Fruit fly (Drosophila melanogaster): ENCODE data around the gene CG9588.

Gene CG9588

dm6 chr3R:13700192-13700591 lies 23.7 kb upstream of the CG9588 start, which contains the start of gene ninaB:
TSS of gene ninaB (plus strand) at chr3R:13700565.
- no peak for TF ChIP-seq cnc (optimal IDR thresholded peaks at IDR 0.05)
- peak; percentile 63 for TF ChIP-seq CG12768 (GFP tag; optimal IDR thresholded peaks at IDR 0.05)
- TF ChIP-seq tj (GFP tag; optimal IDR thresholded peaks at IDR 0.05): no peak

dm6 chr3R:13699350-13699749 lies 22.9 kb upstream of the CG9588 start:
- TF ChIP-seq tj (GFP tag; optimal IDR thresholded peaks at IDR 0.05) (peak; percentile 9), bab1 (GFP tag; optimal IDR thresholded peaks at IDR 0.05) (peak; percentile 39), kay (GFP tag; ENCODE audit: borderline replicate concordance) (no peak)

dm6 chr3R:13693753-13694152 lies 17.3 kb upstream of the CG9588 start, which contains the start of gene CG14367:
TSS of gene CG14367 (plus strand) at chr3R:13694053.
- TF ChIP-seq ovo (GFP tag; optimal IDR thresholded peaks at IDR 0.05) (no peak), Clk (GFP tag; optimal IDR thresholded peaks at IDR 0.05) (no peak), CG33017 (tag; optimal IDR thresholded peaks at IDR 0.05) (no peak), cic (GFP tag; optimal IDR thresholded peaks at IDR 0.05) (no peak), Hr96 (GFP tag; optimal IDR thresholded peaks at IDR 0.05) (no peak), Mnt (GFP tag; optimal IDR thresholded peaks at IDR 0.05) (no peak), CG14711 (tag; optimal IDR thresholded peaks at IDR 0.05) (no peak), cnc (optimal IDR thresholded peaks at IDR 0.05) (no peak), tj (GFP tag; optimal IDR thresholded peaks at IDR 0.05) (no peak), kay (GFP tag; ENCODE audit: borderline replicate concordance) (no peak), CG11617 (GFP tag; optimal IDR thresholded peaks at IDR 0.05) (no peak), CG7045 (GFP tag; optimal IDR thresholded peaks at IDR 0.05) (no peak), pad (GFP tag; optimal IDR thresholded peaks at IDR 0.05) (no peak), CG5204 (GFP tag; optimal IDR thresholded peaks at IDR 0.05) (no peak), toe (GFP tag; optimal IDR thresholded peaks at IDR 0.05) (no peak), CG1620 (GFP tag; optimal IDR thresholded peaks at IDR 0.05) (no peak), Crg-1 (GFP tag; optimal IDR thresholded peaks at IDR 0.05) (no peak), CG12768 (GFP tag; optimal IDR thresholded peaks at IDR 0.05) (no peak), bab1 (GFP tag; optimal IDR thresholded peaks at IDR 0.05) (no peak), CG7101 (tag; optimal IDR thresholded peaks at IDR 0.05) (no peak)

- TF ChIP-seq Crg-1 (GFP tag; optimal IDR thresholded peaks at IDR 0.05) (peak; percentile 32), CG33017 (tag; optimal IDR thresholded peaks at IDR 0.05) (peak; percentile 64), Mnt (GFP tag; optimal IDR thresholded peaks at IDR 0.05) (peak; percentile 92), cnc (optimal IDR thresholded peaks at IDR 0.05) (no peak), tj (GFP tag; optimal IDR thresholded peaks at IDR 0.05) (no peak), CG11617 (GFP tag; optimal IDR thresholded peaks at IDR 0.05) (peak; percentile 65), CG7045 (GFP tag; optimal IDR thresholded peaks at IDR 0.05) (peak; percentile 77), bab1 (GFP tag; optimal IDR thresholded peaks at IDR 0.05) (no peak), ovo (GFP tag; optimal IDR thresholded peaks at IDR 0.05) (peak; percentile 70), Clk (GFP tag; optimal IDR thresholded peaks at IDR 0.05) (peak; percentile 30), CG14711 (tag; optimal IDR thresholded peaks at IDR 0.05) (no peak), pad (GFP tag; optimal IDR thresholded peaks at IDR 0.05) (peak; percentile 52), kay (GFP tag; ENCODE audit: borderline replicate concordance) (peak; percentile 99), CG7101 (tag; optimal IDR thresholded peaks at IDR 0.05) (peak; percentile 76), cic (GFP tag; optimal IDR thresholded peaks at IDR 0.05) (peak; percentile 100), Hr96 (GFP tag; optimal IDR thresholded peaks at IDR 0.05) (peak; percentile 57), CG5204 (GFP tag; optimal IDR thresholded peaks at IDR 0.05) (no peak), CG12768 (GFP tag; optimal IDR thresholded peaks at IDR 0.05) (peak; percentile 84), CG1620 (GFP tag; optimal IDR thresholded peaks at IDR 0.05) (peak; percentile 8), toe (GFP tag; optimal IDR thresholded peaks at IDR 0.05) (peak; percentile 25)
Measured at dm6 chr3R:13686371-13687211, 10.1 kb upstream of the CG9588 start, which contains the start of gene omd. TSS of gene omd (minus strand) at chr3R:13687210.

dm6 chr3R:13685969-13686368 lies 9.5 kb upstream of the CG9588 start:
- TF ChIP-seq bab1 (GFP tag; optimal IDR thresholded peaks at IDR 0.05): no peak
- TF ChIP-seq CG14711 (tag; optimal IDR thresholded peaks at IDR 0.05): no peak
- peak; percentile 76 for TF ChIP-seq tj (GFP tag; optimal IDR thresholded peaks at IDR 0.05)

dm6 chr3R:13684569-13685402 lies 8.3 kb upstream of the CG9588 start:
- peak; percentile 81 for TF ChIP-seq cic (GFP tag; optimal IDR thresholded peaks at IDR 0.05)
- no peak for TF ChIP-seq ovo (GFP tag; optimal IDR thresholded peaks at IDR 0.05)
- TF ChIP-seq kay (GFP tag; ENCODE audit: borderline replicate concordance): no peak
- TF ChIP-seq Crg-1 (GFP tag; optimal IDR thresholded peaks at IDR 0.05): no peak
- peak; percentile 94 for TF ChIP-seq tj (GFP tag; optimal IDR thresholded peaks at IDR 0.05)
- TF ChIP-seq CG7045 (GFP tag; optimal IDR thresholded peaks at IDR 0.05): no peak
- TF ChIP-seq CG12768 (GFP tag; optimal IDR thresholded peaks at IDR 0.05): peak; percentile 23
- peak; percentile 18 for TF ChIP-seq pad (GFP tag; optimal IDR thresholded peaks at IDR 0.05)
- no peak for TF ChIP-seq CG33017 (tag; optimal IDR thresholded peaks at IDR 0.05)
- TF ChIP-seq CG5204 (GFP tag; optimal IDR thresholded peaks at IDR 0.05): no peak
- TF ChIP-seq Clk (GFP tag; optimal IDR thresholded peaks at IDR 0.05): no peak
- no peak for TF ChIP-seq bab1 (GFP tag; optimal IDR thresholded peaks at IDR 0.05)
- TF ChIP-seq Mnt (GFP tag; optimal IDR thresholded peaks at IDR 0.05): peak; percentile 54
- no peak for TF ChIP-seq Hr96 (GFP tag; optimal IDR thresholded peaks at IDR 0.05)
